Worm (Caenorhabditis elegans): Measurements from ENCODE around the gene cyp-33C2.

DNA sequence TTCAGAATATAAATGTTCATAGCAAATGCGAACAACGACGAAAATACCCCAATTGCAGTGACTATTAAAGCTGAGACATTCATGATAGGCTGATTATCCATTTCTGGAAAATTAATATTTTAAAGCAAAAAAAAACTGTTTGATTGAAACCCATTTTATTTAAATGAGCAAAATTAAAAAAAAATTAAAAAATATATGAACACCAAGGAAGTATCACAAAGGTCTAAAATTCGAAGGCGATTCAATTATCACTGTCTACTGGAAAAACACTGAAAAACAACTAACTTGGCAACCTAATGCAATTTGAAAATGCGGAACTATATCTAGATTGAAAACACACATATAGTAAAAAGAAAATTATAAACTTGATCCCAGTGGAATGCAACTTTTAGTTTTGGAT, 7.8 kb downstream of the cyp-33C2 start, which contains the start of gene srbc-42:
- no peak for TF ChIP-seq snpc-4 (tag; optimal IDR thresholded peaks at IDR 0.05)
- TF ChIP-seq nhr-237 (tag; optimal IDR thresholded peaks at IDR 0.05) = no peak
- no peak for TF ChIP-seq ama-1 (optimal IDR thresholded peaks at IDR 0.05)
- no peak for TF ChIP-seq egl-27 (tag; optimal IDR thresholded peaks at IDR 0.05)
- TF ChIP-seq fkh-10 (GFP tag; optimal IDR thresholded peaks at IDR 0.05) = no peak
- no peak for TF ChIP-seq pqm-1 (tag; optimal IDR thresholded peaks at IDR 0.05)
- no peak for TF ChIP-seq nhr-67 (tag; optimal IDR thresholded peaks at IDR 0.05)
- TF ChIP-seq elt-1 (tag; optimal IDR thresholded peaks at IDR 0.05) = no peak
- TF ChIP-seq ztf-4 (tag; optimal IDR thresholded peaks at IDR 0.05) = no peak
- no peak for TF ChIP-seq egl-5 (tag; optimal IDR thresholded peaks at IDR 0.05)
- TF ChIP-seq nhr-12 (tag; optimal IDR thresholded peaks at IDR 0.05) = no peak
- TF ChIP-seq nfya-1 (tag; optimal IDR thresholded peaks at IDR 0.05; ENCODE audit: insufficient read depth) = no peak
- TF ChIP-seq R02D3.7 (tag; optimal IDR thresholded peaks at IDR 0.05) = no peak

Measured in whole organism, L3 larva.